Worm (Caenorhabditis elegans) whole organism, L4 larva: Measurements from ENCODE around the gene T07A9.12.

Source experiments
- F10B5.3 ChIP-seq: sonication (generic microtip); optimal IDR thresholded peaks from 2 replicates; lab custom pipeline; 2016; ENCODE audit warnings: mild to moderate bottlenecking, missing genetic modification characterization, missing compliant biosample characterization
- F44E2.7 ChIP-seq: fragments of 200-800 bp; sonication (Bioruptor generic); IDR thresholded peaks from 2 replicates; pipeline ENCODE4 v2.1.2; 2022; ENCODE audit warnings: missing genetic modification characterization, missing compliant biosample characterization
- F49E8.2 ChIP-seq: sonication (generic microtip); optimal IDR thresholded peaks from 2 replicates; lab custom pipeline; 2016; ENCODE audit warnings: missing compliant biosample characterization, mild to moderate bottlenecking, missing genetic modification characterization, borderline replicate concordance
- R02D3.7 ChIP-seq: fragments of 150-350 bp; sonication (generic microtip); optimal IDR thresholded peaks from 3 replicates; lab custom pipeline; 2014; ENCODE audit warnings: missing biosample characterization, missing genetic modification characterization
- T20F7.1 ChIP-seq: fragments of 200-800 bp; sonication (Bioruptor generic); optimal IDR thresholded peaks from 2 replicates; lab custom pipeline; 2018; ENCODE audit warnings: mild to moderate bottlenecking, missing genetic modification characterization, missing compliant biosample characterization
- Y105C5A.15 ChIP-seq: fragments of 200-800 bp; sonication (Bioruptor generic); IDR thresholded peaks from 2 replicates; pipeline ENCODE4 v1.3.6; 2022; ENCODE audit warnings: missing genetic modification characterization, missing compliant biosample characterization
- Y48G9A.11 ChIP-seq: fragments of 200-800 bp; sonication (Bioruptor generic); IDR thresholded peaks from 2 replicates; pipeline ENCODE4 v1.3.6; 2022; ENCODE audit warnings: missing genetic modification reagents, missing genetic modification characterization, missing compliant biosample characterization
- Y5F2A.4 ChIP-seq: fragments of 200-800 bp; sonication (Bioruptor generic); optimal IDR thresholded peaks from 2 replicates; lab custom pipeline; 2018; ENCODE audit warnings: mild to moderate bottlenecking, missing genetic modification characterization, missing compliant biosample characterization
- ZK337.2 ChIP-seq: fragments of 200-800 bp; sonication (Bioruptor generic); IDR thresholded peaks from 2 replicates; pipeline ENCODE4 v1.3.6; 2022; ENCODE audit warnings: missing genetic modification reagents, missing genetic modification characterization, missing compliant biosample characterization
- aha-1 ChIP-seq: fragments of 150-350 bp; peaks from one replicate; lab custom pipeline; 2014; ENCODE audit warnings: missing biosample characterization, missing genetic modification characterization
- aly-2 ChIP-seq: sonication (generic microtip); optimal IDR thresholded peaks from 2 replicates; lab custom pipeline; 2018; ENCODE audit warnings: missing biosample characterization, missing genetic modification characterization
- arid-1 ChIP-seq: fragments of 200-800 bp; sonication (Bioruptor generic); conservative IDR thresholded peaks from 2 replicates; pipeline ENCODE4 v1.3.6; 2022; ENCODE audit warnings: missing genetic modification reagents, missing genetic modification characterization, missing compliant biosample characterization
- ceh-20 ChIP-seq: fragments of 200-800 bp; sonication (Bioruptor generic); IDR thresholded peaks from 2 replicates; pipeline ENCODE4 v1.3.6; 2022; ENCODE audit warnings: missing genetic modification reagents, missing genetic modification characterization, missing compliant biosample characterization
- ceh-28 ChIP-seq: fragments of 150-350 bp; optimal IDR thresholded peaks from 2 replicates; lab custom pipeline; 2014; ENCODE audit warnings: missing biosample characterization, missing genetic modification reagents, missing genetic modification characterization
- ceh-62 ChIP-seq: sonication (generic microtip); optimal IDR thresholded peaks from 2 replicates; lab custom pipeline; 2017; ENCODE audit warnings: missing biosample characterization, missing genetic modification characterization
- ces-1 ChIP-seq: fragments of 150-350 bp; sonication (generic microtip); optimal IDR thresholded peaks from 4 replicates; lab custom pipeline; 2014; ENCODE audit warnings: missing biosample characterization, missing genetic modification reagents, missing genetic modification characterization
- cey-2 ChIP-seq: sonication (generic microtip); optimal IDR thresholded peaks from 3 replicates; lab custom pipeline; 2017; ENCODE audit warnings: missing genetic modification characterization, mild to moderate bottlenecking, missing compliant biosample characterization, antibody characterized with exemption, borderline replicate concordance; ENCODE audit not compliant: insufficient read depth
- ctbp-1 ChIP-seq: fragments of 200-800 bp; sonication (Bioruptor generic); IDR thresholded peaks from 2 replicates; pipeline ENCODE4 v1.3.6; 2022; ENCODE audit warnings: missing genetic modification reagents, missing genetic modification characterization, missing compliant biosample characterization
- daf-16 ChIP-seq, 3 experiments: sonication (generic microtip); optimal IDR thresholded peaks; 2 replicates each; lab custom pipeline; 2016 to 2017; ENCODE audit warnings: missing genetic modification characterization in 3 of 3, missing genetic modification reagents in 3 of 3, mild to moderate bottlenecking in 2 of 3, missing compliant biosample characterization in 2 of 3, missing biosample characterization in 1 of 3, moderate library complexity in 1 of 3
- daf-19 ChIP-seq: fragments of 200-800 bp; sonication (Bioruptor generic); conservative IDR thresholded peaks from 2 replicates; pipeline ENCODE4 v1.3.6; 2022; ENCODE audit warnings: missing genetic modification characterization, missing compliant biosample characterization
- dpl-1 ChIP-seq: fragments of 150-350 bp; optimal IDR thresholded peaks from 2 replicates; lab custom pipeline; 2014; ENCODE audit warnings: missing biosample characterization, missing genetic modification reagents, missing genetic modification characterization
- duxl-1 ChIP-seq: sonication (generic microtip); optimal IDR thresholded peaks from 2 replicates; lab custom pipeline; 2016; ENCODE audit warnings: mild to moderate bottlenecking, missing genetic modification characterization, moderate library complexity, missing compliant biosample characterization; ENCODE audit not compliant: poor library complexity
- lin-1 ChIP-seq: fragments of 200-800 bp; sonication (Bioruptor generic); IDR thresholded peaks from 2 replicates; pipeline ENCODE4 v1.3.6; 2022; ENCODE audit warnings: missing genetic modification reagents, missing genetic modification characterization, missing compliant biosample characterization
- lin-13 ChIP-seq: fragments of 150-350 bp; optimal IDR thresholded peaks from 2 replicates; lab custom pipeline; 2014; ENCODE audit warnings: missing biosample characterization, missing genetic modification reagents, missing genetic modification characterization
- lin-38 ChIP-seq: fragments of 200-800 bp; sonication (Bioruptor generic); IDR thresholded peaks from 2 replicates; pipeline ENCODE4 v1.3.6; 2022; ENCODE audit warnings: missing genetic modification reagents, missing genetic modification characterization, missing compliant biosample characterization
- lsy-2 ChIP-seq, 2 experiments: fragments of 150-350 bp in 1 of 2; sonication (generic microtip) in 1 of 2; optimal IDR thresholded peaks; 2 replicates each; lab custom pipeline; 2014 to 2017; ENCODE audit warnings: missing biosample characterization in 2 of 2, missing genetic modification characterization in 2 of 2
- mdl-1 ChIP-seq, 2 experiments: fragments of 150-350 bp in 1 of 2; sonication (generic microtip) in 1 of 2; optimal IDR thresholded peaks; 2 replicates each; lab custom pipeline; 2014 to 2017; ENCODE audit warnings: missing biosample characterization in 2 of 2, missing genetic modification characterization in 2 of 2
- mdt-29 ChIP-seq: fragments of 200-800 bp; sonication (Bioruptor generic); IDR thresholded peaks from 2 replicates; pipeline ENCODE4 v1.3.6; 2022; ENCODE audit warnings: missing genetic modification reagents, missing genetic modification characterization, missing compliant biosample characterization
- mep-1 ChIP-seq: fragments of 150-350 bp; sonication (generic microtip); optimal IDR thresholded peaks from 3 replicates; lab custom pipeline; 2014; ENCODE audit warnings: missing biosample characterization, missing genetic modification characterization
- mes-2 ChIP-seq: sonication (generic microtip); optimal IDR thresholded peaks from 2 replicates; lab custom pipeline; 2016; ENCODE audit warnings: missing genotype, mild to moderate bottlenecking, missing genetic modification characterization, missing compliant biosample characterization; ENCODE audit not compliant: poor library complexity, severe bottlenecking
- mxl-2 ChIP-seq: fragments of 200-800 bp; sonication (Bioruptor generic); conservative IDR thresholded peaks from 2 replicates; pipeline ENCODE4 v1.3.6; 2022; ENCODE audit warnings: missing genetic modification reagents, missing genetic modification characterization, missing compliant biosample characterization
- nhr-11 ChIP-seq: fragments of 150-350 bp; optimal IDR thresholded peaks from 2 replicates; lab custom pipeline; 2014; ENCODE audit warnings: missing biosample characterization, missing genetic modification characterization
- nhr-111 ChIP-seq: fragments of 200-800 bp; sonication (Bioruptor generic); optimal IDR thresholded peaks from 2 replicates; lab custom pipeline; 2018; ENCODE audit warnings: mild to moderate bottlenecking, missing genetic modification characterization, missing compliant biosample characterization
- nhr-25 ChIP-seq: sonication (generic microtip); optimal IDR thresholded peaks from 2 replicates; lab custom pipeline; 2017; ENCODE audit warnings: missing genetic modification characterization, mild to moderate bottlenecking, missing compliant biosample characterization, antibody characterized with exemption, moderate library complexity, borderline replicate concordance; ENCODE audit not compliant: insufficient read depth
- nhr-28 ChIP-seq: fragments of 150-350 bp; optimal IDR thresholded peaks from 2 replicates; lab custom pipeline; 2014; ENCODE audit warnings: missing biosample characterization, missing genetic modification characterization
- nhr-41 ChIP-seq: fragments of 200-800 bp; sonication (Bioruptor generic); IDR thresholded peaks from 2 replicates; pipeline ENCODE4 v1.3.6; 2022; ENCODE audit warnings: missing genetic modification reagents, missing genetic modification characterization, missing compliant biosample characterization
- nhr-42 ChIP-seq: fragments of 200-800 bp; sonication (Bioruptor generic); IDR thresholded peaks from 2 replicates; pipeline ENCODE4 v1.3.6; 2022; ENCODE audit warnings: missing genetic modification characterization, missing compliant biosample characterization
- nhr-48 ChIP-seq: sonication (generic microtip); optimal IDR thresholded peaks from 2 replicates; lab custom pipeline; 2016; ENCODE audit warnings: mild to moderate bottlenecking, missing genetic modification characterization, missing compliant biosample characterization
- pha-4 ChIP-seq, 2 experiments: fragments of 150-350 bp in 1 of 2; fragments of 200-800 bp in 1 of 2; sonication (Bioruptor generic) in 1 of 2; IDR thresholded peaks in 1 of 2; optimal IDR thresholded peaks in 1 of 2; 2 replicates each; pipeline versions ENCODE4 v1.3.6 to Lab custom; 2014 to 2022; ENCODE audit warnings: missing genetic modification characterization in 2 of 2, missing genetic modification reagents in 2 of 2, missing biosample characterization in 1 of 2, missing compliant biosample characterization in 1 of 2
- rbr-2 ChIP-seq: sonication (generic microtip); optimal IDR thresholded peaks from 2 replicates; lab custom pipeline; 2016; ENCODE audit warnings: missing genotype, missing genetic modification characterization, missing compliant biosample characterization
- snpc-4 ChIP-seq: fragments of 150-350 bp; optimal IDR thresholded peaks from 2 replicates; lab custom pipeline; 2014; ENCODE audit warnings: missing biosample characterization, missing genetic modification characterization
- spr-3 ChIP-seq: fragments of 200-800 bp; sonication (Bioruptor generic); optimal IDR thresholded peaks from 2 replicates; lab custom pipeline; 2018; ENCODE audit warnings: mild to moderate bottlenecking, missing genetic modification characterization, missing compliant biosample characterization
- tag-97 ChIP-seq: fragments of 200-800 bp; sonication (Bioruptor generic); IDR thresholded peaks from 2 replicates; pipeline ENCODE4 v1.3.6; 2022; ENCODE audit warnings: missing genetic modification characterization, missing compliant biosample characterization
- unc-130 ChIP-seq: sonication (generic microtip); optimal IDR thresholded peaks from 2 replicates; lab custom pipeline; 2016; ENCODE audit warnings: missing genetic modification reagents, missing genetic modification characterization, missing compliant biosample characterization
- zip-11 ChIP-seq: fragments of 200-800 bp; sonication (Bioruptor generic); IDR thresholded peaks from 2 replicates; pipeline ENCODE4 v1.3.6; 2022; ENCODE audit warnings: missing genetic modification characterization, missing compliant biosample characterization
- ztf-11 ChIP-seq: fragments of 150-350 bp; optimal IDR thresholded peaks from 2 replicates; lab custom pipeline; 2014; ENCODE audit warnings: missing biosample characterization, missing genetic modification characterization

The T07A9.12 gene

ce11 chrIV:426597-426996, 15.9 kb downstream of the T07A9.12 start (continued):
- TF ChIP-seq cey-2 (tag; lab: Kevin White, UChicago), result no peak
- TF ChIP-seq rbr-2 (tag; lab: Kevin White, UChicago), result no peak
- no peak for TF ChIP-seq dpl-1

ce11 chrIV:427100-427908, 16.6 kb downstream of the T07A9.12 start:
- TF ChIP-seq ztf-11 (tag; lab: Kevin White, UChicago) (no peak), duxl-1 (peak; percentile 36), nhr-48 (tag; lab: Kevin White, UChicago) (no peak), nhr-111 (GFP tag; lab: Kevin White, UChicago) (no peak), unc-130 (GFP tag; lab: Kevin White, UChicago) (no peak), dpl-1 (no peak), ctbp-1 (GFP tag; lab: Robert Waterston, UW) (0 out of 2 replicates have a peak, but pooled peaks have one; percentile 26), mdt-29 (GFP tag; lab: Robert Waterston, UW) (peak; percentile 17; the same call in 1 of the 2 replicates), nhr-42 (no peak), zip-11 (GFP tag; lab: Robert Waterston, UW) (no peak), ZK337.2 (GFP tag; lab: Robert Waterston, UW) (no peak), F44E2.7 (GFP tag; lab: Robert Waterston, UW) (no peak), F49E8.2 (tag; lab: Kevin White, UChicago) (peak; percentile 63), nhr-28 (tag; lab: Kevin White, UChicago) (no peak), lin-13 (GFP tag; lab: Kevin White, UChicago) (no peak), aly-2 (tag; lab: Kevin White, UChicago) (no peak), F10B5.3 (tag; lab: Kevin White, UChicago) (no peak), tag-97 (GFP tag; lab: Robert Waterston, UW) (no peak), snpc-4 (tag; lab: Kevin White, UChicago) (no peak), Y48G9A.11 (GFP tag; lab: Robert Waterston, UW) (peak; percentile 76), ceh-62 (tag; lab: Kevin White, UChicago) (no peak), lsy-2 (tag; optimal IDR thresholded peaks at IDR 0.05; lab: Kevin White, UChicago) (peak in 1 of 2 experiments; percentile 10), nhr-25 (tag; lab: Kevin White, UChicago) (no peak), Y5F2A.4 (no peak), Y105C5A.15 (GFP tag; lab: Robert Waterston, UW) (0 out of 2 replicates have a peak, but pooled peaks have one; percentile 11), ceh-28 (tag; lab: Kevin White, UChicago) (no peak), daf-19 (GFP tag; lab: Robert Waterston, UW) (no peak), nhr-41 (GFP tag; lab: Robert Waterston, UW) (no peak), mdl-1 (tag; optimal IDR thresholded peaks at IDR 0.05; lab: Kevin White, UChicago) (no peak), lin-1 (no peak), pha-4 (GFP tag; IDR thresholded peaks at IDR 0.05; lab: Robert Waterston, UW) (peak; percentile 8; the same call in 1 of the 2 replicates), pha-4 (tag; optimal IDR thresholded peaks at IDR 0.05; lab: Kevin White, UChicago) (no peak), mxl-2 (GFP tag; lab: Robert Waterston, UW) (no peak), lin-38 (GFP tag; lab: Robert Waterston, UW) (peak; percentile 62), R02D3.7 (tag; lab: Kevin White, UChicago) (no peak), nhr-11 (tag; lab: Kevin White, UChicago) (no peak), ceh-20 (no peak), T20F7.1 (GFP tag; lab: Kevin White, UChicago) (peak; percentile 13), spr-3 (GFP tag; lab: Kevin White, UChicago) (no peak), ces-1 (GFP tag; lab: Kevin White, UChicago) (no peak), mep-1 (tag; lab: Kevin White, UChicago) (peak; percentile 11), mes-2 (tag; lab: Kevin White, UChicago) (no peak), aha-1 (tag; lab: Kevin White, UChicago) (no peak), arid-1 (GFP tag; lab: Robert Waterston, UW) (0 out of 2 replicates have a peak, but pooled peaks have one; percentile 4), daf-16 (GFP tag; optimal IDR thresholded peaks at IDR 0.05; lab: Kevin White, UChicago) (no peak), daf-16 (tag; optimal IDR thresholded peaks at IDR 0.05; lab: Kevin White, UChicago) (peak; percentile 23)
